Fruit fly (Drosophila melanogaster) whole organism, embryonic: Measurements from ENCODE around the gene Tim9b.
A peak's percentile ranks its signal among the peaks of the same experiment; 100 is the strongest.

ENCODE experiments used
- Adf1 ChIP-seq: fragments of 200-800 bp; sonication (Bioruptor generic); IDR thresholded peaks from 2 replicates; pipeline ENCODE4 v1.3.6; 2022; ENCODE audit warnings: missing biosample characterization, missing genetic modification characterization
- B-H1 ChIP-seq: fragments of 200-800 bp; sonication (Bioruptor generic); IDR thresholded peaks from 3 replicates; pipeline ENCODE4 v1.3.6; 2022; ENCODE audit warnings: missing biosample characterization, missing genetic modification characterization
- Blimp-1 ChIP-seq: fragments of 200-800 bp; sonication (Bioruptor generic); optimal IDR thresholded peaks from 3 replicates; lab custom pipeline; 2018; ENCODE audit warnings: missing biosample characterization, missing genetic modification characterization, mild to moderate bottlenecking, moderate library complexity, missing genetic modification reagents
- CG11093 ChIP-seq: fragments of 200-800 bp; sonication (Bioruptor generic); IDR thresholded peaks from 3 replicates; pipeline ENCODE4 v1.3.6; 2022; ENCODE audit warnings: missing biosample characterization, missing genetic modification characterization
- CG11560 ChIP-seq: fragments of 200-800 bp; sonication (Bioruptor generic); IDR thresholded peaks from 3 replicates; pipeline ENCODE4 v1.3.6; 2022; ENCODE audit warnings: missing biosample characterization, missing genetic modification characterization
- CG11695 ChIP-seq: fragments of 200-800 bp; sonication (Bioruptor generic); IDR thresholded peaks from 3 replicates; pipeline ENCODE4 v1.3.6; 2022; ENCODE audit warnings: missing biosample characterization, missing genetic modification characterization
- CG11696 ChIP-seq: fragments of 200-800 bp; sonication (Bioruptor generic); IDR thresholded peaks from 2 replicates; pipeline ENCODE4 v1.3.6; 2022; ENCODE audit warnings: missing biosample characterization, missing genetic modification characterization
- CG15011 ChIP-seq: fragments of 200-800 bp; sonication (Bioruptor generic); optimal IDR thresholded peaks from 3 replicates; lab custom pipeline; 2018; ENCODE audit warnings: missing biosample characterization, mild to moderate bottlenecking, missing genetic modification characterization
- CG16813 ChIP-seq: fragments of 200-800 bp; sonication (Bioruptor generic); IDR thresholded peaks from 3 replicates; pipeline ENCODE4 v1.3.6; 2022; ENCODE audit warnings: missing biosample characterization, missing genetic modification characterization; ENCODE audit not compliant: partially characterized antibody
- CG16815 ChIP-seq: fragments of 200-800 bp; sonication (Bioruptor generic); optimal IDR thresholded peaks from 3 replicates; lab custom pipeline; 2017; ENCODE audit warnings: missing biosample characterization, mild to moderate bottlenecking, missing genetic modification characterization
- CG16863 ChIP-seq: fragments of 200-800 bp; sonication (Bioruptor generic); optimal IDR thresholded peaks from 3 replicates; lab custom pipeline; 2016; ENCODE audit warnings: missing biosample characterization, missing genetic modification characterization
- CG2116 ChIP-seq: fragments of 200-800 bp; sonication (Bioruptor generic); optimal IDR thresholded peaks from 3 replicates; lab custom pipeline; 2018; ENCODE audit warnings: missing biosample characterization, mild to moderate bottlenecking, missing genetic modification characterization
- CG2678 ChIP-seq: fragments of 200-800 bp; sonication (Bioruptor generic); optimal IDR thresholded peaks from 3 replicates; lab custom pipeline; 2019; ENCODE audit warnings: missing biosample characterization, mild to moderate bottlenecking, missing genetic modification characterization, moderate library complexity
- CG2712 ChIP-seq: fragments of 200-800 bp; optimal IDR thresholded peaks from 3 replicates; lab custom pipeline; 2019; ENCODE audit warnings: missing biosample characterization, mild to moderate bottlenecking, missing genetic modification characterization, moderate library complexity
- CG30431 ChIP-seq: fragments of 200-800 bp; sonication (Bioruptor generic); optimal IDR thresholded peaks from 2 replicates; lab custom pipeline; 2017; ENCODE audit warnings: missing biosample characterization, missing genetic modification characterization
- CG33557 ChIP-seq: fragments of 200-800 bp; sonication (Bioruptor generic); optimal IDR thresholded peaks from 2 replicates; lab custom pipeline; 2019; ENCODE audit warnings: missing biosample characterization, mild to moderate bottlenecking, missing genetic modification characterization, moderate library complexity
- CG6272 ChIP-seq: fragments of 200-800 bp; sonication (Bioruptor generic); IDR thresholded peaks from 2 replicates; pipeline ENCODE4 v1.3.6; 2022; ENCODE audit warnings: missing biosample characterization, missing genetic modification characterization
- CG6791 ChIP-seq: fragments of 200-800 bp; sonication (Bioruptor generic); IDR thresholded peaks from 3 replicates; pipeline ENCODE4 v1.3.6; 2022; ENCODE audit warnings: missing biosample characterization, missing genetic modification characterization; ENCODE audit not compliant: partially characterized antibody
- CG9817 ChIP-seq: fragments of 200-800 bp; sonication (Bioruptor generic); optimal IDR thresholded peaks from 2 replicates; lab custom pipeline; 2018; ENCODE audit warnings: missing biosample characterization, mild to moderate bottlenecking, missing genetic modification characterization, moderate library complexity
- Doc3 ChIP-seq: fragments of 200-800 bp; sonication (Bioruptor generic); IDR thresholded peaks from 3 replicates; pipeline ENCODE4 v1.3.6; 2022; ENCODE audit warnings: missing biosample characterization, missing genetic modification characterization; ENCODE audit not compliant: partially characterized antibody
- Dref ChIP-seq: fragments of 200-800 bp; sonication (Bioruptor generic); IDR thresholded peaks from 2 replicates; pipeline ENCODE4 v1.3.6; 2022; ENCODE audit warnings: missing biosample characterization, missing genetic modification characterization
- E2f2 ChIP-seq: fragments of 200-800 bp; sonication (Bioruptor generic); IDR thresholded peaks from 2 replicates; pipeline ENCODE4 v1.3.6; 2022; ENCODE audit warnings: missing biosample characterization, missing genetic modification characterization
- Gsc ChIP-seq: fragments of 200-800 bp; sonication (Bioruptor generic); IDR thresholded peaks from 2 replicates; pipeline ENCODE4 v1.3.6; 2022; ENCODE audit warnings: missing biosample characterization, missing genetic modification characterization
- Hmx ChIP-seq: fragments of 200-800 bp; sonication (Bioruptor generic); optimal IDR thresholded peaks from 2 replicates; lab custom pipeline; 2016; ENCODE audit warnings: missing biosample characterization, missing genetic modification characterization
- MTF-1 ChIP-seq: fragments of 200-800 bp; sonication (Bioruptor generic); optimal IDR thresholded peaks from 2 replicates; lab custom pipeline; 2018; ENCODE audit warnings: missing biosample characterization, mild to moderate bottlenecking, missing genetic modification characterization, borderline replicate concordance
- Med ChIP-seq: fragments of 200-800 bp; sonication (Bioruptor generic); peaks from one replicate; lab custom pipeline; 2016; ENCODE audit warnings: missing biosample characterization, missing genetic modification characterization, mild to moderate bottlenecking, inconsistent platforms, moderate library complexity
- Myb ChIP-seq: fragments of 200-800 bp; sonication (Bioruptor generic); optimal IDR thresholded peaks from 2 replicates; lab custom pipeline; 2016; ENCODE audit warnings: missing biosample characterization, missing genetic modification characterization
- Nf-YA ChIP-seq: fragments of 200-800 bp; sonication (Bioruptor generic); IDR thresholded peaks from 2 replicates; pipeline ENCODE4 v1.3.6; 2022; ENCODE audit warnings: missing biosample characterization, missing genetic modification characterization
- bowl ChIP-seq: fragments of 200-800 bp; sonication (Bioruptor generic); IDR thresholded peaks from 2 replicates; pipeline ENCODE4 v1.3.6; 2022; ENCODE audit warnings: missing biosample characterization, missing genetic modification characterization
- br ChIP-seq: fragments of >200 bp; optimal IDR thresholded peaks from 2 replicates; lab custom pipeline; 2017
- grau ChIP-seq: fragments of 200-800 bp; optimal IDR thresholded peaks from 3 replicates; lab custom pipeline; 2019; ENCODE audit warnings: missing biosample characterization, mild to moderate bottlenecking, missing genetic modification characterization, moderate library complexity
- her ChIP-seq: fragments of 200-800 bp; sonication (Bioruptor generic); optimal IDR thresholded peaks from 2 replicates; lab custom pipeline; 2016; ENCODE audit warnings: missing biosample characterization, missing genetic modification characterization
- kay ChIP-seq: fragments of 200-800 bp; sonication (Bioruptor generic); optimal IDR thresholded peaks from 2 replicates; lab custom pipeline; 2016; ENCODE audit warnings: missing biosample characterization, missing genetic modification characterization
- nerfin-2 ChIP-seq: fragments of 200-800 bp; sonication (Bioruptor generic); IDR thresholded peaks from 2 replicates; pipeline ENCODE4 v1.3.6; 2022; ENCODE audit warnings: missing biosample characterization, missing genetic modification characterization; ENCODE audit not compliant: partially characterized antibody
- nom ChIP-seq: fragments of 200-800 bp; sonication (Bioruptor generic); optimal IDR thresholded peaks from 2 replicates; lab custom pipeline; 2017; ENCODE audit warnings: missing biosample characterization, missing genetic modification characterization, mild to moderate bottlenecking, moderate library complexity, missing genetic modification reagents
- oc ChIP-seq: fragments of 200-800 bp; sonication (Bioruptor generic); optimal IDR thresholded peaks from 2 replicates; lab custom pipeline; 2018; ENCODE audit warnings: missing biosample characterization, mild to moderate bottlenecking, missing genetic modification characterization, moderate library complexity
- pzg ChIP-seq: fragments of 200-800 bp; sonication (Bioruptor generic); optimal IDR thresholded peaks from 3 replicates; lab custom pipeline; 2018; ENCODE audit warnings: missing biosample characterization, mild to moderate bottlenecking, missing genetic modification characterization, moderate library complexity
- run ChIP-seq: fragments of 200-800 bp; sonication (Bioruptor generic); optimal IDR thresholded peaks from 3 replicates; lab custom pipeline; 2018; ENCODE audit warnings: missing biosample characterization, mild to moderate bottlenecking, missing genetic modification characterization
- slou ChIP-seq: fragments of 200-800 bp; sonication (Bioruptor generic); optimal IDR thresholded peaks from 3 replicates; lab custom pipeline; 2016; ENCODE audit warnings: missing biosample characterization, missing genetic modification characterization
- sob ChIP-seq: fragments of 200-800 bp; sonication (Bioruptor generic); IDR thresholded peaks from 2 replicates; pipeline ENCODE4 v1.3.6; 2022; ENCODE audit warnings: missing biosample characterization, missing genetic modification characterization
- stwl ChIP-seq: fragments of 200-800 bp; sonication (Bioruptor generic); optimal IDR thresholded peaks from 3 replicates; lab custom pipeline; 2018; ENCODE audit warnings: missing biosample characterization, mild to moderate bottlenecking, missing genetic modification characterization, moderate library complexity
- tll ChIP-seq, 2 experiments: fragments of 200-800 bp in 1 of 2; fragments of >200 bp in 1 of 2; sonication (Bioruptor generic) in 1 of 2; optimal IDR thresholded peaks; 2 replicates each; lab custom pipeline; 2017 to 2019; ENCODE audit warnings: missing biosample characterization in 2 of 2, missing genetic modification characterization in 2 of 2, mild to moderate bottlenecking in 1 of 2, moderate library complexity in 1 of 2
- unc-4 ChIP-seq: fragments of 200-800 bp; sonication (Bioruptor generic); IDR thresholded peaks from 2 replicates; pipeline ENCODE4 v1.3.6; 2022; ENCODE audit warnings: missing biosample characterization, missing genetic modification characterization; ENCODE audit not compliant: partially characterized antibody
- unpg ChIP-seq: fragments of 200-800 bp; sonication (Bioruptor generic); optimal IDR thresholded peaks from 3 replicates; lab custom pipeline; 2018; ENCODE audit warnings: missing biosample characterization, mild to moderate bottlenecking, missing genetic modification characterization, moderate library complexity
- wdn ChIP-seq: fragments of 200-800 bp; sonication (Bioruptor generic); IDR thresholded peaks from 2 replicates; pipeline ENCODE4 v1.3.6; 2022; ENCODE audit warnings: missing biosample characterization, missing genetic modification characterization
- zen2 ChIP-seq: fragments of 200-800 bp; sonication (Bioruptor generic); IDR thresholded peaks from 3 replicates; pipeline ENCODE4 v1.3.6; 2022; ENCODE audit warnings: missing biosample characterization, missing genetic modification characterization; ENCODE audit not compliant: partially characterized antibody
- zfh1 ChIP-seq: fragments of 200-800 bp; sonication (Bioruptor generic); IDR thresholded peaks from 3 replicates; pipeline ENCODE4 v1.3.6; 2022; ENCODE audit warnings: missing biosample characterization, missing genetic modification characterization

The Tim9b gene

DNA sequence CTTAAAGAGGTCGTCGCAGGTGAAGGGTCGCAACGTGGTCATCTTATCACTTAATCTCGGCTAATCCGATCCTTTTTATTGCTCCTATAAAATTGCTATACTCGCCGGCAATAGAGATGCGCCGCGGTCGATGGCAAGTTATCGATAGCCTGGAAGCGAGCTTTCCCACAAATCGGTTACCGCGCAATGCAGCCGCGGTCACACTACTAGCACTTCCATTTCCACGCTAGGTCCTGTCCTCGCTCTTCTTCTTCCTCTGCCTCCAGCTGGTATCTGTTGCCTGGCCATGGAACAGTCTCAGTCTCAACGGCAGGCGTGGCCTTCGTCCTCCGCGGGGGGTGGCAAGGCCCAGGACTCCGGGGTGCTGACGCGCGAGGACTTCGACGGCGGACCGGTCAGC, 4.6 kb upstream of the Tim9b start, which contains the start of the genes Naa20A and MKP-4 (continued):
- TF ChIP-seq Myb (GFP tag; lab: Kevin White, UChicago), result peak; percentile 16
- peak; percentile 68 for TF ChIP-seq CG6791 (GFP tag; lab: Robert Waterston, UW)
- TF ChIP-seq Gsc, result no peak
- TF ChIP-seq CG2116 (GFP tag; lab: Kevin White, UChicago), result peak; percentile 69
- TF ChIP-seq unc-4 (GFP tag; lab: Robert Waterston, UW), result peak; percentile 76
- TF ChIP-seq nerfin-2, result 0 out of 2 replicates have a peak, but pooled peaks have one; percentile 30
- peak; percentile 68 for TF ChIP-seq CG16813 (GFP tag; lab: Robert Waterston, UW)
- TF ChIP-seq sob (GFP tag; lab: Robert Waterston, UW), result 0 out of 2 replicates have a peak, but pooled peaks have one; percentile 14
- peak; percentile 58; the same call in 1 of the 3 replicates for TF ChIP-seq Doc3 (GFP tag; lab: Robert Waterston, UW)
- TF ChIP-seq Med (GFP tag; lab: Kevin White, UChicago), result peak; percentile 87
- TF ChIP-seq CG2712 (tag; lab: Kevin White, UChicago), result no peak
- TF ChIP-seq tll (GFP tag; optimal IDR thresholded peaks at IDR 0.05; lab: Kevin White, UChicago), result no peak
- peak; percentile 76 for TF ChIP-seq zen2 (GFP tag; lab: Robert Waterston, UW)
- peak; percentile 77 for TF ChIP-seq pzg (GFP tag; lab: Kevin White, UChicago)
- TF ChIP-seq CG11696 (GFP tag; lab: Robert Waterston, UW), result peak; percentile 52; the same call in 1 of the 2 replicates
- TF ChIP-seq Dref, result peak; percentile 87
- TF ChIP-seq CG11695 (GFP tag; lab: Robert Waterston, UW), result no peak
- TF ChIP-seq, all 482 proteins: peak for 70

DNA sequence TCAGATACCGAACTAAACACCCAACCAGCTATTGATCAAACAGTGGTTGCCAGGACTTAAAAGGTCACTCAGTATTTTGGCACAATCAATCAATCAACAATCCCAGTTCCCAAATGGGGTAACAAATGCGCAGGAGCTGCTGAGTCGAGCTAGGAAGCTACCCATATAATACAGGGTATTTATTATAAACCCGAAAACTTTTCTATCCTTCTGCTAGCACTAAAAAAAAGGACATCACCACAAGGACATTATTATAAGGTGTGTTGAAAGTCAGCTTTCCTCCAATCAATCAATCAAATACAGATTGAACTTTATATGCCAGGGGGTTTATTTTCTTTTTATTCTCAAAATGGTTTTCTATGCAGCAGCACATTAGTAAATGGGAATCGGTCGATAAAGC, 2.8 kb upstream of the Tim9b start, which contains the start of gene CG14221:
TSS of gene CG14221 (minus strand) at position 101 of the 400 bp plus-strand sequence.
- TF ChIP-seq CG2678 (tag; lab: Kevin White, UChicago) (no peak), run (tag; lab: Kevin White, UChicago) (no peak), CG16815 (GFP tag; lab: Kevin White, UChicago) (no peak), br (lab: Kevin White, UChicago) (no peak), nom (GFP tag; lab: Kevin White, UChicago) (no peak), her (GFP tag; lab: Kevin White, UChicago) (no peak), Hmx (GFP tag; lab: Kevin White, UChicago) (no peak), CG30431 (GFP tag; lab: Kevin White, UChicago) (no peak), bowl (GFP tag; lab: Robert Waterston, UW) (no peak), slou (no peak), oc (tag; lab: Kevin White, UChicago) (no peak), E2f2 (GFP tag; lab: Robert Waterston, UW) (no peak)

DNA sequence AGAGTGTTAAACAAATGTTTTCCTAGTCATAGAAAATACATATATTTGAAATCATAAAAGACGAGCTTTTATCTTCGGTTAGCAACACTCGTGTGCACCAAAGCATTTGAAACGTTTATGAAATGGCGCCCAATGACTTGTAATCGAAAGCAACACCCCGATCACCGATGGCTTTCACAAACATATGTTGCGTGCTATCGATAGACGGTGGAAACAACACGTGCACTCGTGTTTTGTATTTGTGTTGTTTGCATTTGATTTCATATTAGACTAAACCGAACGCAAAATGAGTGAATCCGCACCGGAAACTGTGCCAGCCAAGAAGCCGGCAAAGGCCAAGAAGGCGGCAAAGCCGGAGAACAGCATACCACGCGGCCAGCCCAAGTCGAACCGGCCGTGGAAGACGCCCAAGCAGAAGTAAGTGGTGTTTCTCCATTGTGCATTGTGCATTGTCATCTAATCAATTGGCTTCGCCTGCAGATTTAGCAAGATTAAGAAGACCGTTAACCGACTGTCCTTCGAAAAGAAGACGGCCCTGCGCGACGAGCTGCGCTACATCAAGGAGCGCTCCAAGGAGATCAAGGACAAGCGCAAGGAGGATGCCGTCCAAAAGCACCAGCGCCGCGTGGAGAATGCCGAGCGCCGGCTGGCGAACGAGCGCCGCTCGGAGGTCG, 2.2 kb downstream of the Tim9b start, which contains the start of gene CG14210:
TSS of gene CG14210 (plus strand) at position 207 of the 674 bp plus-strand sequence.
- no peak for TF ChIP-seq CG6272 (GFP tag; lab: Robert Waterston, UW)
- TF ChIP-seq zen2 (GFP tag; lab: Robert Waterston, UW), result peak; percentile 78
- TF ChIP-seq CG11560 (tag; lab: Robert Waterston, UW), result no peak
- no peak for TF ChIP-seq zfh1
- no peak for TF ChIP-seq grau (tag; lab: Kevin White, UChicago)
- no peak for TF ChIP-seq unpg (GFP tag; lab: Kevin White, UChicago)
- TF ChIP-seq CG16863 (GFP tag; lab: Kevin White, UChicago), result no peak
- TF ChIP-seq CG16815 (GFP tag; lab: Kevin White, UChicago), result no peak
- TF ChIP-seq CG9817 (tag; lab: Kevin White, UChicago), result no peak
- no peak for TF ChIP-seq B-H1 (GFP tag; lab: Robert Waterston, UW)
- no peak for TF ChIP-seq Nf-YA
- TF ChIP-seq MTF-1 (GFP tag; lab: Kevin White, UChicago), result no peak
- no peak for TF ChIP-seq Blimp-1 (GFP tag; lab: Kevin White, UChicago)
- no peak for TF ChIP-seq Adf1
- TF ChIP-seq stwl (tag; lab: Kevin White, UChicago), result peak; percentile 40
- TF ChIP-seq kay, result no peak
- TF ChIP-seq wdn (GFP tag; lab: Robert Waterston, UW), result no peak
- no peak for TF ChIP-seq CG15011 (GFP tag; lab: Kevin White, UChicago)
- TF ChIP-seq CG33557 (GFP tag; lab: Kevin White, UChicago), result no peak
- no peak for TF ChIP-seq CG11093 (GFP tag; lab: Robert Waterston, UW)
